Fruit fly (Drosophila melanogaster) whole organism, embryonic: ENCODE results near the gene CG9497.

ENCODE experiments used
- CG10147 ChIP-seq: fragments of 200-800 bp; sonication (Bioruptor generic); optimal IDR thresholded peaks from 2 replicates; lab custom pipeline; 2019; ENCODE audit warnings: missing biosample characterization, mild to moderate bottlenecking, missing genetic modification characterization, moderate library complexity
- CG10366 ChIP-seq: fragments of 200-800 bp; sonication (Bioruptor generic); IDR thresholded peaks from 2 replicates; pipeline ENCODE4 v1.3.6; 2022; ENCODE audit warnings: missing biosample characterization, missing genetic modification characterization
- CG10654 ChIP-seq: fragments of 200-800 bp; sonication (Bioruptor generic); optimal IDR thresholded peaks from 2 replicates; lab custom pipeline; 2016; ENCODE audit warnings: missing biosample characterization, missing genetic modification characterization
- CG11093 ChIP-seq: fragments of 200-800 bp; sonication (Bioruptor generic); IDR thresholded peaks from 3 replicates; pipeline ENCODE4 v1.3.6; 2022; ENCODE audit warnings: missing biosample characterization, missing genetic modification characterization
- CG11560 ChIP-seq: fragments of 200-800 bp; sonication (Bioruptor generic); IDR thresholded peaks from 3 replicates; pipeline ENCODE4 v1.3.6; 2022; ENCODE audit warnings: missing biosample characterization, missing genetic modification characterization
- CG12104 ChIP-seq: fragments of 200-800 bp; sonication (Bioruptor generic); optimal IDR thresholded peaks from 3 replicates; lab custom pipeline; 2016; ENCODE audit warnings: missing biosample characterization, missing genetic modification characterization
- CG12155 ChIP-seq: fragments of 200-800 bp; sonication (Bioruptor generic); optimal IDR thresholded peaks from 3 replicates; lab custom pipeline; 2016; ENCODE audit warnings: missing biosample characterization, missing genetic modification characterization
- CG12659 ChIP-seq: fragments of 200-800 bp; sonication (Bioruptor generic); optimal IDR thresholded peaks from 3 replicates; lab custom pipeline; 2017; ENCODE audit warnings: mild to moderate bottlenecking, missing biosample characterization, missing genetic modification reagents, missing genetic modification characterization
- CG14710 ChIP-seq: fragments of 200-800 bp; sonication (Bioruptor generic); optimal IDR thresholded peaks from 3 replicates; lab custom pipeline; 2019; ENCODE audit warnings: missing biosample characterization, mild to moderate bottlenecking, missing genetic modification characterization, moderate library complexity
- CG15269 ChIP-seq: fragments of 200-800 bp; sonication (Bioruptor generic); optimal IDR thresholded peaks from 2 replicates; lab custom pipeline; 2018; ENCODE audit warnings: missing biosample characterization, mild to moderate bottlenecking, missing genetic modification characterization, moderate library complexity
- CG1792 ChIP-seq: fragments of 200-800 bp; sonication (Bioruptor generic); optimal IDR thresholded peaks from 2 replicates; lab custom pipeline; 2016; ENCODE audit warnings: missing biosample characterization, missing genetic modification characterization
- CG18764 ChIP-seq: fragments of 200-800 bp; sonication (Bioruptor generic); optimal IDR thresholded peaks from 3 replicates; lab custom pipeline; 2016; ENCODE audit warnings: missing biosample characterization, missing genetic modification characterization
- CG2712 ChIP-seq: fragments of 200-800 bp; optimal IDR thresholded peaks from 3 replicates; lab custom pipeline; 2019; ENCODE audit warnings: missing biosample characterization, mild to moderate bottlenecking, missing genetic modification characterization, moderate library complexity
- CG3407 ChIP-seq: fragments of 200-800 bp; sonication (Bioruptor generic); optimal IDR thresholded peaks from 2 replicates; lab custom pipeline; 2018; ENCODE audit warnings: missing biosample characterization, mild to moderate bottlenecking, missing genetic modification characterization
- CG34376 ChIP-seq: fragments of 200-800 bp; sonication (Bioruptor generic); optimal IDR thresholded peaks from 2 replicates; lab custom pipeline; 2018; ENCODE audit warnings: missing biosample characterization, mild to moderate bottlenecking, missing genetic modification characterization
- CG4328 ChIP-seq: fragments of 200-800 bp; sonication (Bioruptor generic); optimal IDR thresholded peaks from 3 replicates; lab custom pipeline; 2017; ENCODE audit warnings: missing biosample characterization, missing genetic modification reagents, missing genetic modification characterization
- CG4617 ChIP-seq: fragments of 200-800 bp; sonication (Bioruptor generic); optimal IDR thresholded peaks from 3 replicates; lab custom pipeline; 2016; ENCODE audit warnings: missing biosample characterization, missing genetic modification characterization, borderline replicate concordance
- CG4854 ChIP-seq: fragments of 200-800 bp; sonication (Bioruptor generic); optimal IDR thresholded peaks from 2 replicates; lab custom pipeline; 2016; ENCODE audit warnings: missing biosample characterization, missing genetic modification characterization, inconsistent platforms
- CG6175 ChIP-seq: fragments of 200-800 bp; sonication (Bioruptor generic); IDR thresholded peaks from 3 replicates; pipeline ENCODE4 v1.3.6; 2022; ENCODE audit warnings: missing biosample characterization, missing genetic modification characterization
- CG7963 ChIP-seq: fragments of 200-800 bp; sonication (Bioruptor generic); IDR thresholded peaks from 3 replicates; pipeline ENCODE4 v1.3.6; 2022; ENCODE audit warnings: missing biosample characterization, missing genetic modification characterization; ENCODE audit not compliant: partially characterized antibody
- CG8388 ChIP-seq: fragments of 200-800 bp; sonication (Bioruptor generic); optimal IDR thresholded peaks from 2 replicates; lab custom pipeline; 2019; ENCODE audit warnings: missing biosample characterization, mild to moderate bottlenecking, missing genetic modification characterization, moderate library complexity
- CG9797 ChIP-seq: fragments of 200-800 bp; sonication (Bioruptor generic); optimal IDR thresholded peaks from 3 replicates; lab custom pipeline; 2018; ENCODE audit warnings: missing biosample characterization, mild to moderate bottlenecking, missing genetic modification characterization
- Dad ChIP-seq: fragments of 200-800 bp; sonication (Bioruptor generic); optimal IDR thresholded peaks from 3 replicates; lab custom pipeline; 2016; ENCODE audit warnings: missing biosample characterization, missing genetic modification characterization
- Dip3 ChIP-seq: fragments of 200-800 bp; sonication (Bioruptor generic); optimal IDR thresholded peaks from 3 replicates; lab custom pipeline; 2016; ENCODE audit warnings: missing biosample characterization, missing genetic modification characterization
- E2f1 ChIP-seq: fragments of 200-800 bp; sonication (Bioruptor generic); IDR thresholded peaks from 2 replicates; pipeline ENCODE4 v1.3.6; 2022; ENCODE audit warnings: missing biosample characterization, missing genetic modification characterization
- Eip74EF ChIP-seq, 2 experiments: fragments of 200-800 bp in 1 of 2; fragments of >200 bp in 1 of 2; sonication (Bioruptor generic) in 1 of 2; optimal IDR thresholded peaks; 2 replicates each; lab custom pipeline; 2017 to 2019; ENCODE audit warnings: missing biosample characterization in 2 of 2, missing genetic modification characterization in 2 of 2, mild to moderate bottlenecking in 1 of 2, moderate library complexity in 1 of 2
- Ets97D ChIP-seq: fragments of 200-800 bp; sonication (Bioruptor generic); optimal IDR thresholded peaks from 3 replicates; lab custom pipeline; 2016; ENCODE audit warnings: missing biosample characterization, missing genetic modification characterization
- H15 ChIP-seq: fragments of 200-800 bp; sonication (Bioruptor generic); IDR thresholded peaks from 3 replicates; pipeline ENCODE4 v1.3.6; 2022; ENCODE audit warnings: missing biosample characterization, missing genetic modification characterization
- HHEX ChIP-seq: fragments of 200-800 bp; sonication (Bioruptor generic); optimal IDR thresholded peaks from 3 replicates; lab custom pipeline; 2017; ENCODE audit warnings: missing biosample characterization, mild to moderate bottlenecking, missing genetic modification characterization, missing genetic modification reagents
- Lhr ChIP-seq: fragments of 200-800 bp; sonication (Bioruptor generic); optimal IDR thresholded peaks from 3 replicates; lab custom pipeline; 2017; ENCODE audit warnings: mild to moderate bottlenecking, missing biosample characterization, missing genetic modification reagents, missing genetic modification characterization
- Max ChIP-seq: fragments of 200-800 bp; sonication (Bioruptor generic); optimal IDR thresholded peaks from 2 replicates; lab custom pipeline; 2016; ENCODE audit warnings: missing biosample characterization, mild to moderate bottlenecking, missing genetic modification characterization
- NC2α ChIP-seq: fragments of 200-800 bp; sonication (Bioruptor generic); optimal IDR thresholded peaks from 2 replicates; lab custom pipeline; 2016; ENCODE audit warnings: missing biosample characterization, missing genetic modification characterization
- NC2β ChIP-seq: fragments of 200-800 bp; sonication (Bioruptor generic); optimal IDR thresholded peaks from 2 replicates; lab custom pipeline; 2016; ENCODE audit warnings: missing biosample characterization, missing genetic modification characterization
- az2 ChIP-seq: fragments of 200-800 bp; sonication (Bioruptor generic); optimal IDR thresholded peaks from 3 replicates; lab custom pipeline; 2016; ENCODE audit warnings: missing biosample characterization, missing genetic modification characterization
- btn ChIP-seq: fragments of 200-800 bp; sonication (Bioruptor generic); optimal IDR thresholded peaks from 2 replicates; lab custom pipeline; 2016; ENCODE audit warnings: missing biosample characterization, missing genetic modification characterization
- crol ChIP-seq: fragments of 200-800 bp; sonication (Bioruptor generic); IDR thresholded peaks from 2 replicates; pipeline ENCODE4 v1.3.6; 2022; ENCODE audit warnings: missing biosample characterization, missing genetic modification characterization
- cwo ChIP-seq: fragments of 200-800 bp; sonication (Bioruptor generic); optimal IDR thresholded peaks from 3 replicates; lab custom pipeline; 2017; ENCODE audit warnings: missing biosample characterization, missing genetic modification characterization, mild to moderate bottlenecking, moderate library complexity, missing genetic modification reagents
- danr ChIP-seq: fragments of 200-800 bp; sonication (Bioruptor generic); IDR thresholded peaks from 2 replicates; pipeline ENCODE4 v1.3.6; 2022; ENCODE audit warnings: missing biosample characterization, missing genetic modification characterization
- fd96Cb ChIP-seq: fragments of 200-800 bp; sonication (Bioruptor generic); optimal IDR thresholded peaks from 2 replicates; lab custom pipeline; 2018; ENCODE audit warnings: missing biosample characterization, mild to moderate bottlenecking, missing genetic modification characterization, moderate library complexity
- fru ChIP-seq: fragments of >200 bp; optimal IDR thresholded peaks from 2 replicates; lab custom pipeline; 2017
- gce ChIP-seq: fragments of 200-800 bp; sonication (Bioruptor generic); IDR thresholded peaks from 3 replicates; pipeline ENCODE4 v1.3.6; 2022; ENCODE audit warnings: missing biosample characterization, missing genetic modification characterization
- grn ChIP-seq: fragments of 200-800 bp; sonication (Bioruptor generic); optimal IDR thresholded peaks from 3 replicates; lab custom pipeline; 2017; ENCODE audit warnings: missing biosample characterization, missing genetic modification characterization
- hth ChIP-seq: fragments of >200 bp; optimal IDR thresholded peaks from 2 replicates; lab custom pipeline; 2017; ENCODE audit warnings: inconsistent platforms
- ind ChIP-seq: fragments of 200-800 bp; sonication (Bioruptor generic); optimal IDR thresholded peaks from 3 replicates; lab custom pipeline; 2016; ENCODE audit warnings: missing biosample characterization, missing genetic modification characterization
- nmo ChIP-seq: fragments of 200-800 bp; sonication (Bioruptor generic); optimal IDR thresholded peaks from 2 replicates; lab custom pipeline; 2018; ENCODE audit warnings: missing biosample characterization, mild to moderate bottlenecking, missing genetic modification characterization, moderate library complexity
- odd ChIP-seq: fragments of 200-800 bp; sonication (Bioruptor generic); optimal IDR thresholded peaks from 2 replicates; lab custom pipeline; 2017; ENCODE audit warnings: missing biosample characterization, mild to moderate bottlenecking, missing genetic modification characterization
- p53 ChIP-seq: fragments of 200-800 bp; sonication (Bioruptor generic); optimal IDR thresholded peaks from 2 replicates; lab custom pipeline; 2016; ENCODE audit warnings: missing biosample characterization, missing genetic modification characterization
- phol ChIP-seq: fragments of 200-800 bp; sonication (Bioruptor generic); optimal IDR thresholded peaks from 3 replicates; lab custom pipeline; 2018; ENCODE audit warnings: missing biosample characterization, mild to moderate bottlenecking, missing genetic modification characterization, moderate library complexity
- tio ChIP-seq: fragments of 200-800 bp; sonication (Bioruptor generic); optimal IDR thresholded peaks from 2 replicates; lab custom pipeline; 2017; ENCODE audit warnings: missing biosample characterization, missing genetic modification characterization, inconsistent platforms
- trem ChIP-seq: fragments of 200-800 bp; optimal IDR thresholded peaks from 3 replicates; lab custom pipeline; 2019; ENCODE audit warnings: missing biosample characterization, mild to moderate bottlenecking, missing genetic modification characterization, moderate library complexity
- trh ChIP-seq: fragments of 200-800 bp; sonication (Bioruptor generic); optimal IDR thresholded peaks from 2 replicates; lab custom pipeline; 2016; ENCODE audit warnings: missing biosample characterization, missing genetic modification characterization
- vvl ChIP-seq: fragments of 200-800 bp; sonication (Bioruptor generic); IDR thresholded peaks from 2 replicates; pipeline ENCODE4 v1.3.6; 2022; ENCODE audit warnings: missing biosample characterization, missing genetic modification characterization
- yki ChIP-seq: fragments of >200 bp; optimal IDR thresholded peaks from 3 replicates; lab custom pipeline; 2018

CG9497 gene

DNA sequence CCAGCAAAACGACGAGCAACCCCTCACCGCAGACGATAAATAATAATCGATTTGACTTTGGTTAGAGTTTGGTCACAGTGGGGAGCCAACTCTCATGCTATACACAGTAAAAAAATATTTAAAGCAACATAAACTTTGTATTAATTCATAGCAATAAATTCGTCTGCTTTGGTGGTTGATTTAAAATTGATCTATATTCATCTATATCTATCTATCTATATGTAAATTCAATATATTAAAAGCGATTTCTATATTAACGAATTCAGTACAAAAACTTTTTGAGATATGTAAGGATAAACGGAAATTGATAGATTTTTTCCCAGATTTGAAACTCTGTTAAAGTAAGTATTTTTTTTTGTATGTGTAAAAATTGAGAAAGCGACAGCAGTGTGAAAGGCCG lies 38.3 kb downstream of the CG9497 start (continued):
- TF ChIP-seq Eip74EF (GFP tag; optimal IDR thresholded peaks at IDR 0.05; lab: Kevin White, UChicago) (no peak), CG15269 (tag; lab: Kevin White, UChicago) (peak; percentile 5), phol (tag; lab: Kevin White, UChicago) (peak; percentile 47), Dip3 (no peak), CG4328 (GFP tag; lab: Kevin White, UChicago) (no peak), CG1792 (GFP tag; lab: Kevin White, UChicago) (no peak), btn (GFP tag; lab: Kevin White, UChicago) (no peak), CG11560 (tag; lab: Robert Waterston, UW) (no peak), CG10147 (GFP tag; lab: Kevin White, UChicago) (no peak), CG4617 (GFP tag; lab: Kevin White, UChicago) (no peak), Lhr (no peak), H15 (no peak), NC2β (GFP tag; lab: Kevin White, UChicago) (no peak), CG10366 (GFP tag; lab: Robert Waterston, UW) (no peak), CG4854 (GFP tag; lab: Kevin White, UChicago) (no peak), vvl (GFP tag; lab: Robert Waterston, UW) (no peak), ind (GFP tag; lab: Kevin White, UChicago) (no peak), trh (GFP tag; lab: Kevin White, UChicago) (no peak), gce (GFP tag; lab: Robert Waterston, UW) (no peak), Dad (GFP tag; lab: Kevin White, UChicago) (no peak), fd96Cb (tag; lab: Kevin White, UChicago) (peak; percentile 16), crol (GFP tag; lab: Robert Waterston, UW) (no peak), E2f1 (GFP tag; lab: Robert Waterston, UW) (no peak), CG12155 (GFP tag; lab: Kevin White, UChicago) (no peak), CG12659 (GFP tag; lab: Kevin White, UChicago) (no peak), CG10654 (GFP tag; lab: Kevin White, UChicago) (no peak), CG34376 (no peak), CG3407 (no peak), odd (GFP tag; lab: Kevin White, UChicago) (no peak), CG14710 (peak; percentile 22), tio (GFP tag; lab: Kevin White, UChicago) (no peak), Ets97D (no peak), CG12104 (no peak), danr (GFP tag; lab: Robert Waterston, UW) (no peak), HHEX (GFP tag; lab: Kevin White, UChicago) (no peak), CG11093 (no peak), yki (lab: Kevin White, UChicago) (no peak), fru (no peak), CG6175 (GFP tag; lab: Robert Waterston, UW) (no peak), cwo (peak; percentile 34), CG9797 (no peak), CG2712 (tag; lab: Kevin White, UChicago) (peak; percentile 49), trem (tag; lab: Kevin White, UChicago) (no peak), p53 (no peak), CG7963 (GFP tag; lab: Robert Waterston, UW) (no peak), CG8388 (GFP tag; lab: Kevin White, UChicago) (no peak), NC2α (no peak), az2 (GFP tag; lab: Kevin White, UChicago) (no peak), hth (lab: Kevin White, UChicago) (no peak), CG18764 (GFP tag; lab: Kevin White, UChicago) (no peak), nmo (peak; percentile 17), Max (GFP tag; lab: Kevin White, UChicago) (no peak), grn (no peak)
